Worm (Caenorhabditis elegans): ENCODE results near the gene dat-1.

- TF ChIP-seq lim-7 (GFP tag; IDR thresholded peaks at IDR 0.05) (no peak), madf-5 (GFP tag; IDR thresholded peaks at IDR 0.05) (no peak), lsy-2 (tag; optimal IDR thresholded peaks at IDR 0.05) (no peak), ama-1 (optimal IDR thresholded peaks at IDR 0.05) (no peak), egl-27 (tag; optimal IDR thresholded peaks at IDR 0.05) (no peak), hmg-1.1 (GFP tag; IDR thresholded peaks at IDR 0.05) (no peak), mdl-1 (tag; optimal IDR thresholded peaks at IDR 0.05) (no peak), ceh-32 (tag; optimal IDR thresholded peaks at IDR 0.05; ENCODE audit: poor library complexity) (no peak), unc-62 (GFP tag; optimal IDR thresholded peaks at IDR 0.05 in 1 of 2) (no peak), unc-62 (tag; optimal IDR thresholded peaks at IDR 0.05) (no peak), nhr-76 (tag; optimal IDR thresholded peaks at IDR 0.05) (no peak), daf-19 (GFP tag; conservative IDR thresholded peaks at IDR 0.05) (no peak), nhr-10 (tag; optimal IDR thresholded peaks at IDR 0.05) (no peak), skn-1 (tag; optimal IDR thresholded peaks at IDR 0.05) (no peak), nhr-237 (tag; optimal IDR thresholded peaks at IDR 0.05) (no peak)
Observed at ce11 chrIII:9242675-9243074, at the start of gene dat-1.
